Fruit fly (Drosophila melanogaster): ENCODE data around the gene CG6878.

DNA sequence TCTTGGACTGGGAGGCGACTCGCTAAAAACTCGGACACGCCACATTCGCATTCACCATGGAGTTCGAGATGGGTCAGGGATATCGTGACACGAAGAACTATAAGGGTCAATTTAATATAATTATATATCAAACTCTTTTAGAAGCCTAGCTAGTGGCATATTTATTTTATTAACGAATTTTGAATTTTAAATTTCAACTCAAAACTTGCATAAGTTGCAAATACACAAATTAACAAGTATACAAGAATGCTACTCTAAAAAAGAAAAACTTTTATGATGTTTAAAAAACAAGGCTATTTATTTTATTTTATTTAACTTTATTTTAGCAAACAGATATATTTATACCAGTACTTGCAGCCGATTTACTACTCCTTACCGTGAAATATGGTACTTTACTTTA, 44.4 kb downstream of the CG6878 start:
- TF ChIP-seq ovo (GFP tag; optimal IDR thresholded peaks at IDR 0.05): no peak
- no peak for TF ChIP-seq CG11617 (GFP tag; optimal IDR thresholded peaks at IDR 0.05)
- no peak for TF ChIP-seq toe (GFP tag; optimal IDR thresholded peaks at IDR 0.05)
- no peak for TF ChIP-seq Hr96 (GFP tag; optimal IDR thresholded peaks at IDR 0.05)
- TF ChIP-seq CG7101 (tag; optimal IDR thresholded peaks at IDR 0.05): no peak
- no peak for TF ChIP-seq CG14711 (tag; optimal IDR thresholded peaks at IDR 0.05)
- no peak for TF ChIP-seq CG5204 (GFP tag; optimal IDR thresholded peaks at IDR 0.05)
- TF ChIP-seq CG7045 (GFP tag; optimal IDR thresholded peaks at IDR 0.05): no peak
- no peak for TF ChIP-seq tj (GFP tag; optimal IDR thresholded peaks at IDR 0.05)
- TF ChIP-seq bab1 (GFP tag; optimal IDR thresholded peaks at IDR 0.05): no peak
- no peak for TF ChIP-seq Crg-1 (GFP tag; optimal IDR thresholded peaks at IDR 0.05)
- TF ChIP-seq Clk (GFP tag; optimal IDR thresholded peaks at IDR 0.05): no peak
- TF ChIP-seq kay (GFP tag; ENCODE audit: borderline replicate concordance): no peak
